Worm (Caenorhabditis elegans): ENCODE results near the gene idi-1.

DNA sequence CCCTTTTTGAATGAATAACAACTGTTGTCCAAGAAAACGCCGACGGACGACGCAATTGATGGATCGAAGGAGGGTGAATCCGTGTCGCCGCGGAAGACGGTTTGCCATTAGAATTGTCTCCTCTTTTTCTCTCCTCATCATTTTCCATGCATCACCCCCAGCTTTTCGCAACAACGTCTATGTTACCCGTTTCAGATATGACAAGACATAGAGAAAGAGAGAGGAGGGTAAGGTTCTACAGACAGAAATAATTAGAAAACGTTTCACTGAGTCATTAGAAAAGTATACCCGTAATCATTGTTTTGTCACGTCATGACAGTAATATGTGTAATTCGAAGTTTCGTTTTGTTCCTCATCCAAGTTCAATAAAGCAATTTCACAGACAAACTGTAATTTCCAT is 14.3 kb downstream of the idi-1 start:
- TF ChIP-seq ama-1 (optimal IDR thresholded peaks at IDR 0.05) (no peak), flt-1 (GFP tag; IDR thresholded peaks at IDR 0.05) (no peak), aly-1 (tag; optimal IDR thresholded peaks at IDR 0.05) (no peak), F13C5.2 (tag; optimal IDR thresholded peaks at IDR 0.05) (no peak), tra-4 (tag; optimal IDR thresholded peaks at IDR 0.05) (no peak), hmg-4 (GFP tag; optimal IDR thresholded peaks at IDR 0.05) (no peak), ets-7 (tag; optimal IDR thresholded peaks at IDR 0.05) (no peak), sea-1 (GFP tag; conservative IDR thresholded peaks at IDR 0.05) (no peak), ceh-13 (GFP tag; optimal IDR thresholded peaks at IDR 0.05) (no peak)
